Fruit fly (Drosophila melanogaster): ENCODE results near the gene nAChRalpha6.

DNA sequence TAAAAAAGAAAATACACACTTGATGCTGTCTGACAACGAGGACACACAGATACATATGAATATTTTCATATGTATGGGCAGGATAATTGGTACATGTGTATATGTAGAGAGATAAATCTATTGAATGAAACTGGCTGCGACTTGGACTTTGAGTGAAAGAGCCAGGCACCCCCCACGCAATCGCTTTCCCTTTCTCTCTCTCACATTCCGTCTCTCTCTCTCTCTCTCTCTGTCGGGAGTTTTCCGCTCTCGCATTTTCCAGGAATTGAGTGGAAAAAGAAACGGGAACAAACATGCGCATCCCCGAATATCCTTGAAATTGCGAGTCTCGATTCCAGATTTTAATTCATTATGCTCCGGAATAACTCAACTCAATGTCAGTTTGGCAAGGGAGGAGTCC lies 22.6 kb downstream of the nAChRalpha6 start:
- no peak for TF ChIP-seq Clk (GFP tag; optimal IDR thresholded peaks at IDR 0.05)
- no peak for TF ChIP-seq Mnt (GFP tag; optimal IDR thresholded peaks at IDR 0.05)
- no peak for TF ChIP-seq tj (GFP tag; optimal IDR thresholded peaks at IDR 0.05)
- no peak for TF ChIP-seq Hr96 (GFP tag; optimal IDR thresholded peaks at IDR 0.05)
- TF ChIP-seq bab1 (GFP tag; optimal IDR thresholded peaks at IDR 0.05), result no peak
- TF ChIP-seq CG33017 (tag; optimal IDR thresholded peaks at IDR 0.05), result no peak

All from whole organism, adult.